Fruit fly (Drosophila melanogaster) Kc167 (cell line): Measurements from ENCODE around the gene CG42500.

ENCODE experiments used
- Myc ChIP-seq: fragments of >200 bp; optimal IDR thresholded peaks from 2 replicates; lab custom pipeline; 2017; ENCODE audit warnings: missing external identifiers
- Sin3A ChIP-seq: fragments of >200 bp; optimal IDR thresholded peaks from 2 replicates; lab custom pipeline; 2018; ENCODE audit warnings: missing external identifiers
- h ChIP-seq: fragments of >200 bp; optimal IDR thresholded peaks from 3 replicates; lab custom pipeline; 2018; ENCODE audit warnings: missing external identifiers
- psq ChIP-seq: fragments of >200 bp; optimal IDR thresholded peaks from 2 replicates; lab custom pipeline; 2017; ENCODE audit warnings: missing external identifiers

DNA sequence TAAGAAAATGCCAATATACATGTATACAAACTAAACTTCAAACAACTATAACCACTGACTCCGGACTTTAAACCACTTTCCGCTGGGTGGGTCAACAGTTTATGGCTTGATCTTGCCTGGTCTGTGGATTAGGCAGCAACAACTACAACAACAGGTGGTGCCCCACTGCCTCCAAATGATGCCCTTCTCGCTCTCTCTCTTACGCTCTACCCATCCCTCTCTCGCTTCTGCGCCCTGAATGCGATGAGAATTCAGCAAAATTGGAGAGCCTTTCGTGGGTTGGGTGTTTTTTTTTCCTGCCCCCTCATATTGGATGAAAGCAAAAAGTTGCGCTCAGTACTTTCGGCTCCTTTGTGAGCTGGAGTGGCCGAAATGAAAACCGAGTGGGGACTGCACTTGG lies 11.5 kb downstream of the CG42500 start:
- TF ChIP-seq psq (lab: Kevin White, UChicago) = no peak
- no peak for TF ChIP-seq h (lab: Kevin White, UChicago)
- TF ChIP-seq Sin3A (lab: Kevin White, UChicago) = no peak
- TF ChIP-seq Myc (lab: Kevin White, UChicago) = no peak
